Worm (Caenorhabditis elegans): ENCODE results near the gene srg-38.

Gene srg-38

ce11 chrV:11155553-11155952, at the start of gene srg-38:
srg-38 (minus strand) TSS chrV:11155653.
- TF ChIP-seq nhr-23 (tag; optimal IDR thresholded peaks at IDR 0.05) (no peak), lin-15B (tag; optimal IDR thresholded peaks at IDR 0.05) (no peak)

ce11 chrV:11204452-11204851, 49.0 kb upstream of the srg-38 start:
- TF ChIP-seq egl-5 (tag; optimal IDR thresholded peaks at IDR 0.05) (peak; percentile 91), nhr-77 (tag; optimal IDR thresholded peaks at IDR 0.05) (no peak), nhr-237 (tag; optimal IDR thresholded peaks at IDR 0.05) (no peak)

DNA sequence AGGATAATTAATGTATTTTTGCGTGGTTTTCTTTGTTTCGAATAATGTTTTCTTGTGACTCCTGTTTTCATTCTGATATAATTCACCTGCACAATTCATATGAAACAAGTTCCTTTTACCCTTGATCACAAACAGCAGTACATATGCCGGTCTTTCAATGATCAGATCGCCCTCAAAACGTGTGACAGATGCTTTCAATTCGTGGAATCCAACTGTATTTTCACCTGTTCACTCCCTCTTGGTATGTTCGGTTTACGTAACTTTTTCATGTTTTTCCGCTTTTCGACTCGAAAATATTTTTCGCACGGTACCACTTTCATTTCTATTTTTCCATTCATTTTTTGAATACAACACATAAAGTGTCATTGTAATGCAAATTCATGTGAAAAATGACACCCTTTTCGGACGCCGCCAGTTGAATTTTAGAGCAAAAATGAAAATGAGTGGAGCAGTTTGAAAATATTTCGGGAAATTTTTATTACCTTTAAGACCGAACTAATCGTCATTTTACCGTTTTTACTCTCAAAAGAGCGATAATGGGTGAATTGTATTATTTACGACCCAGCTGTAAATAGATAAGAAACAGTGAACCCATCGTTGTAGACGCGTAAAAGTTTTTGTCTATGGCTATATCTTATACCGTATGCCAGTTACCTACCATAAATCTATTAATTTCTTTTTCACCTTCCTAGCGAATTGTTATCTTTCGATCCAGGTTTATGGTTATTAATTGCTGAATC, 46.5 kb upstream of the srg-38 start, which contains the start of gene K10D6.4:
K10D6.4 (plus strand) TSS at position 100 of the 740 bp plus-strand sequence.
- TF ChIP-seq ceh-82 (tag; optimal IDR thresholded peaks at IDR 0.05) (no peak), nhr-67 (tag; optimal IDR thresholded peaks at IDR 0.05) (no peak), jun-1 (tag; optimal IDR thresholded peaks at IDR 0.05) (no peak), mdl-1 (tag; optimal IDR thresholded peaks at IDR 0.05) (no peak), ceh-28 (tag; optimal IDR thresholded peaks at IDR 0.05) (no peak), eor-1 (tag; optimal IDR thresholded peaks at IDR 0.05) (no peak), elt-2 (tag; optimal IDR thresholded peaks at IDR 0.05) (peak; percentile 75), egl-27 (tag; optimal IDR thresholded peaks at IDR 0.05) (no peak), snpc-4 (tag; optimal IDR thresholded peaks at IDR 0.05) (no peak), R02D3.7 (tag; optimal IDR thresholded peaks at IDR 0.05) (no peak), pqm-1 (tag; optimal IDR thresholded peaks at IDR 0.05) (peak; percentile 13)

DNA sequence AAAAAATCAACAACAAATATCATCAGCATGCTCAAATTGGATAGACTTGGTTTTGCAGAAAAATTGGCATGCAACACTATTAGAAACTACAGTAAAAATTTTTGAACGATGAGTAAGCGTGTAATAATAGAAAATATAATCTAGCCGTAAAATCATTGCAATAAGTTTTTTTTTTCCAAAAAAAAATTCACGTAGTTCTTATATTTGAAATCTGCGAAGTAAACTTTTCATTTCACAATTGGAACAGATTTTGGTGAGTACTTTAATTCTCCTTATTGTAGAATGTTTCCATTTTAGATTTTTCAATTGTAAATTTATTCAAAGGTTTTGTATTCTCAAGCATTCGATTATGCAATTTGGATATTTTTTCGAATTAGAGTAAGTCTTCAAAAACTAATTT, 44.9 kb upstream of the srg-38 start, which contains the start of gene K10D6.3:
K10D6.3 (plus strand) TSS at position 301 of the 400 bp plus-strand sequence.
- TF ChIP-seq sea-2 (GFP tag; optimal IDR thresholded peaks at IDR 0.05) (no peak), pqm-1 (tag; optimal IDR thresholded peaks at IDR 0.05) (no peak), fkh-10 (GFP tag; optimal IDR thresholded peaks at IDR 0.05) (no peak), nhr-28 (tag; optimal IDR thresholded peaks at IDR 0.05) (no peak), nhr-76 (tag; optimal IDR thresholded peaks at IDR 0.05) (no peak), fos-1 (tag; optimal IDR thresholded peaks at IDR 0.05) (no peak)

- TF ChIP-seq lin-15B (tag; optimal IDR thresholded peaks at IDR 0.05) (no peak), ceh-28 (tag; optimal IDR thresholded peaks at IDR 0.05) (no peak), nhr-43 (tag; optimal IDR thresholded peaks at IDR 0.05; ENCODE audit: poor library complexity, severe bottlenecking) (peak; percentile 14), elt-3 (tag; optimal IDR thresholded peaks at IDR 0.05) (no peak), zag-1 (tag; optimal IDR thresholded peaks at IDR 0.05) (no peak), elt-2 (tag; optimal IDR thresholded peaks at IDR 0.05) (no peak), ama-1 (optimal IDR thresholded peaks at IDR 0.05) (no peak), egl-5 (tag; optimal IDR thresholded peaks at IDR 0.05) (no peak), nhr-25 (tag; optimal IDR thresholded peaks at IDR 0.05) (peak; percentile 36), ztf-4 (tag; optimal IDR thresholded peaks at IDR 0.05) (no peak), ceh-82 (tag; optimal IDR thresholded peaks at IDR 0.05) (no peak), nhr-12 (tag; optimal IDR thresholded peaks at IDR 0.05) (no peak), nhr-11 (tag; optimal IDR thresholded peaks at IDR 0.05) (no peak), unc-39 (tag; optimal IDR thresholded peaks at IDR 0.05) (no peak), daf-12 (tag; optimal IDR thresholded peaks at IDR 0.05) (no peak), elt-1 (tag; optimal IDR thresholded peaks at IDR 0.05) (no peak)
These were observed 44.0 kb upstream of the srg-38 start for ce11 chrV:11199497-11199896.

- TF ChIP-seq egl-27 (tag; optimal IDR thresholded peaks at IDR 0.05) (no peak), nhr-23 (tag; optimal IDR thresholded peaks at IDR 0.05) (peak; percentile 23), nhr-25 (tag; optimal IDR thresholded peaks at IDR 0.05) (peak; percentile 50)
These were observed 42.6 kb upstream of the srg-38 start for ce11 chrV:11198094-11198493.
